Fruit fly (Drosophila melanogaster) whole organism, adult: ENCODE results near the gene CG17572.

Source experiments
- CG11617 ChIP-seq: fragments of 200-800 bp; sonication (Bioruptor generic); optimal IDR thresholded peaks from 2 replicates; lab custom pipeline; 2017; ENCODE audit warnings: mild to moderate bottlenecking, missing biosample characterization, missing genetic modification reagents, missing genetic modification characterization
- CG12768 ChIP-seq: fragments of 200-800 bp; sonication (Bioruptor generic); optimal IDR thresholded peaks from 2 replicates; lab custom pipeline; 2017; ENCODE audit warnings: missing biosample characterization, missing genetic modification characterization, mild to moderate bottlenecking, moderate library complexity, missing genetic modification reagents
- CG14711 ChIP-seq: fragments of 200-800 bp; sonication (Bioruptor generic); optimal IDR thresholded peaks from 2 replicates; lab custom pipeline; 2018; ENCODE audit warnings: missing biosample characterization, mild to moderate bottlenecking, missing genetic modification characterization, moderate library complexity
- CG1620 ChIP-seq: fragments of 200-800 bp; sonication (Bioruptor generic); optimal IDR thresholded peaks from 2 replicates; lab custom pipeline; 2016; ENCODE audit warnings: missing biosample characterization, missing genetic modification characterization
- CG33017 ChIP-seq: fragments of 200-800 bp; sonication (Bioruptor generic); optimal IDR thresholded peaks from 2 replicates; lab custom pipeline; 2018; ENCODE audit warnings: missing biosample characterization, mild to moderate bottlenecking, missing genetic modification characterization, moderate library complexity
- CG5204 ChIP-seq: fragments of 200-800 bp; sonication (Bioruptor generic); optimal IDR thresholded peaks from 2 replicates; lab custom pipeline; 2016; ENCODE audit warnings: missing biosample characterization, missing genetic modification characterization
- CG7045 ChIP-seq: fragments of 200-800 bp; sonication (Bioruptor generic); optimal IDR thresholded peaks from 2 replicates; lab custom pipeline; 2017; ENCODE audit warnings: missing biosample characterization, mild to moderate bottlenecking, missing genetic modification characterization
- CG7101 ChIP-seq: fragments of 200-800 bp; sonication (Bioruptor generic); optimal IDR thresholded peaks from 2 replicates; lab custom pipeline; 2018; ENCODE audit warnings: missing biosample characterization, mild to moderate bottlenecking, missing genetic modification characterization, moderate library complexity
- Clk ChIP-seq: fragments of 200-800 bp; sonication (Bioruptor generic); optimal IDR thresholded peaks from 2 replicates; lab custom pipeline; 2017; ENCODE audit warnings: missing biosample characterization, missing genetic modification characterization
- Crg-1 ChIP-seq: fragments of 200-800 bp; sonication (Bioruptor generic); optimal IDR thresholded peaks from 2 replicates; lab custom pipeline; 2016; ENCODE audit warnings: missing biosample characterization, missing genetic modification characterization
- Hr96 ChIP-seq: fragments of 200-800 bp; sonication (Bioruptor generic); optimal IDR thresholded peaks from 2 replicates; lab custom pipeline; 2016; ENCODE audit warnings: missing biosample characterization, missing genetic modification characterization
- Mnt ChIP-seq: fragments of 200-800 bp; sonication (Bioruptor generic); optimal IDR thresholded peaks from 2 replicates; lab custom pipeline; 2016; ENCODE audit warnings: missing biosample characterization, mild to moderate bottlenecking, missing genetic modification characterization
- bab1 ChIP-seq: fragments of 200-800 bp; sonication (Bioruptor generic); optimal IDR thresholded peaks from 3 replicates; lab custom pipeline; 2019; ENCODE audit warnings: missing biosample characterization, mild to moderate bottlenecking, missing genetic modification characterization, moderate library complexity
- cic ChIP-seq: fragments of 200-800 bp; sonication (Bioruptor generic); optimal IDR thresholded peaks from 2 replicates; lab custom pipeline; 2017; ENCODE audit warnings: missing biosample characterization, mild to moderate bottlenecking, missing genetic modification characterization, moderate library complexity
- cnc ChIP-seq, 2 experiments: fragments of >200 bp; optimal IDR thresholded peaks; 2 replicates each; lab custom pipeline; 2017
- kay ChIP-seq: fragments of 200-800 bp; sonication (Bioruptor generic); peaks from one replicate; lab custom pipeline; 2016; ENCODE audit warnings: missing biosample characterization, missing genetic modification characterization, borderline replicate concordance
- ovo ChIP-seq: fragments of 200-800 bp; sonication (Bioruptor generic); optimal IDR thresholded peaks from 2 replicates; lab custom pipeline; 2016; ENCODE audit warnings: missing biosample characterization, missing genetic modification characterization
- pad ChIP-seq: fragments of 200-800 bp; sonication (Bioruptor generic); optimal IDR thresholded peaks from 3 replicates; lab custom pipeline; 2017; ENCODE audit warnings: missing biosample characterization, missing genetic modification characterization, mild to moderate bottlenecking, moderate library complexity, missing genetic modification reagents
- tj ChIP-seq: fragments of 200-800 bp; sonication (Bioruptor generic); optimal IDR thresholded peaks from 3 replicates; lab custom pipeline; 2017; ENCODE audit warnings: missing biosample characterization, mild to moderate bottlenecking, missing genetic modification characterization, moderate library complexity
- toe ChIP-seq: fragments of 200-800 bp; sonication (Bioruptor generic); optimal IDR thresholded peaks from 2 replicates; lab custom pipeline; 2016; ENCODE audit warnings: missing biosample characterization, missing genetic modification characterization

The CG17572 gene

dm6 chr2L:19101744-19102143 lies 27.8 kb upstream of the CG17572 start, which contains the start of the genes CG17344 and CG43731:
Gene CG17344 (plus strand): TSS chr2L:19102044.
Gene CG43731 (plus strand): TSS chr2L:19102044.
- TF ChIP-seq CG1620: no peak
- TF ChIP-seq bab1: no peak
- TF ChIP-seq CG12768 (GFP tag; lab: Kevin White, UChicago): no peak
- TF ChIP-seq CG33017 (tag; lab: Kevin White, UChicago): no peak

- TF ChIP-seq cic (GFP tag; lab: Kevin White, UChicago) (peak; percentile 58), Crg-1 (GFP tag; lab: Kevin White, UChicago) (no peak), toe (GFP tag; lab: Kevin White, UChicago) (no peak), kay (no peak), CG12768 (GFP tag; lab: Kevin White, UChicago) (no peak), Mnt (GFP tag; lab: Kevin White, UChicago) (no peak)
These were observed 24.7 kb upstream of the CG17572 start for dm6 chr2L:19098668-19099067.

- TF ChIP-seq CG7101 (tag; lab: Kevin White, UChicago): no peak
- TF ChIP-seq CG14711 (tag; lab: Kevin White, UChicago): no peak
- TF ChIP-seq toe (GFP tag; lab: Kevin White, UChicago): no peak
- TF ChIP-seq CG12768 (GFP tag; lab: Kevin White, UChicago): no peak
- no peak for TF ChIP-seq Clk (GFP tag; lab: Kevin White, UChicago)
- TF ChIP-seq kay: no peak
- no peak for TF ChIP-seq cic (GFP tag; lab: Kevin White, UChicago)
These were observed 23.4 kb upstream of the CG17572 start for dm6 chr2L:19097374-19097773.

dm6 chr2L:19096361-19096760 lies 22.4 kb upstream of the CG17572 start:
- TF ChIP-seq CG12768 (GFP tag; lab: Kevin White, UChicago) (no peak), Crg-1 (GFP tag; lab: Kevin White, UChicago) (no peak), CG5204 (GFP tag; lab: Kevin White, UChicago) (no peak), Clk (GFP tag; lab: Kevin White, UChicago) (no peak), CG14711 (tag; lab: Kevin White, UChicago) (no peak), CG11617 (no peak), CG7101 (tag; lab: Kevin White, UChicago) (no peak), CG1620 (no peak), CG33017 (tag; lab: Kevin White, UChicago) (no peak), cic (GFP tag; lab: Kevin White, UChicago) (no peak), Hr96 (GFP tag; lab: Kevin White, UChicago) (no peak), CG7045 (GFP tag; lab: Kevin White, UChicago) (no peak), kay (no peak), pad (no peak), bab1 (no peak), ovo (GFP tag; lab: Kevin White, UChicago) (no peak)

- TF ChIP-seq cnc (optimal IDR thresholded peaks at IDR 0.05; lab: Kevin White, UChicago) (no peak), toe (GFP tag; lab: Kevin White, UChicago) (no peak), CG33017 (tag; lab: Kevin White, UChicago) (no peak), tj (no peak), CG11617 (no peak), pad (no peak), kay (no peak), Hr96 (GFP tag; lab: Kevin White, UChicago) (no peak), CG14711 (tag; lab: Kevin White, UChicago) (no peak), CG7101 (tag; lab: Kevin White, UChicago) (no peak), Crg-1 (GFP tag; lab: Kevin White, UChicago) (no peak), cic (GFP tag; lab: Kevin White, UChicago) (no peak)
These were observed 19.9 kb upstream of the CG17572 start for dm6 chr2L:19093868-19094267.

- no peak for TF ChIP-seq Crg-1 (GFP tag; lab: Kevin White, UChicago)
- no peak for TF ChIP-seq cic (GFP tag; lab: Kevin White, UChicago)
- TF ChIP-seq CG1620: no peak
- TF ChIP-seq CG14711 (tag; lab: Kevin White, UChicago): no peak
- TF ChIP-seq CG7101 (tag; lab: Kevin White, UChicago): no peak
- no peak for TF ChIP-seq bab1
- no peak for TF ChIP-seq CG33017 (tag; lab: Kevin White, UChicago)
- no peak for TF ChIP-seq ovo (GFP tag; lab: Kevin White, UChicago)
These were observed 15.4 kb upstream of the CG17572 start for dm6 chr2L:19089385-19089784.

- TF ChIP-seq bab1: no peak
These were observed 14.9 kb upstream of the CG17572 start for dm6 chr2L:19088895-19089294.

- TF ChIP-seq CG11617: no peak
- TF ChIP-seq CG7101 (tag; lab: Kevin White, UChicago): no peak
- no peak for TF ChIP-seq CG5204 (GFP tag; lab: Kevin White, UChicago)
- no peak for TF ChIP-seq bab1
- no peak for TF ChIP-seq tj
- peak; percentile 79 for TF ChIP-seq pad
These were observed 9.4 kb upstream of the CG17572 start for dm6 chr2L:19083320-19083764.
